Worm (Caenorhabditis elegans) whole organism, young adult: ENCODE measurements around the gene nsph-4.3.

Experiments used
- B0019.2 ChIP-seq: fragments of 200-800 bp; sonication (Bioruptor generic); conservative IDR thresholded peaks from 2 replicates; pipeline ENCODE4 v1.3.6; 2022; ENCODE audit warnings: missing genetic modification reagents, missing genetic modification characterization, missing compliant biosample characterization
- B0336.3 ChIP-seq: fragments of 200-800 bp; sonication (Bioruptor generic); IDR thresholded peaks from 2 replicates; pipeline ENCODE4 v1.3.6; 2022; ENCODE audit warnings: missing genetic modification characterization, missing compliant biosample characterization
- C06A6.2 ChIP-seq: fragments of 200-800 bp; sonication (Bioruptor generic); conservative IDR thresholded peaks from 2 replicates; pipeline ENCODE4 v1.3.6; 2022; ENCODE audit warnings: missing genetic modification characterization, missing compliant biosample characterization
- D2030.7 ChIP-seq: fragments of 200-800 bp; sonication (Bioruptor generic); IDR thresholded peaks from 2 replicates; pipeline ENCODE4 v1.3.6; 2022; ENCODE audit warnings: missing genetic modification reagents, missing genetic modification characterization, missing compliant biosample characterization
- F49E8.2 ChIP-seq: sonication (generic microtip); optimal IDR thresholded peaks from 3 replicates; lab custom pipeline; 2017; ENCODE audit warnings: missing genetic modification characterization, mild to moderate bottlenecking, missing compliant biosample characterization, antibody characterized with exemption, moderate library complexity; ENCODE audit not compliant: insufficient read depth
- F55B11.4 ChIP-seq: sonication (generic microtip); optimal IDR thresholded peaks from 2 replicates; lab custom pipeline; 2016; ENCODE audit warnings: missing compliant biosample characterization, missing genetic modification characterization, borderline replicate concordance; ENCODE audit not compliant: insufficient read depth
- F57A8.1 ChIP-seq: fragments of 200-800 bp; sonication (Bioruptor generic); optimal IDR thresholded peaks from 2 replicates; lab custom pipeline; 2018; ENCODE audit warnings: mild to moderate bottlenecking, missing genetic modification characterization, moderate library complexity, missing compliant biosample characterization
- F57C9.4 ChIP-seq: sonication (generic microtip); optimal IDR thresholded peaks from 2 replicates; lab custom pipeline; 2017; ENCODE audit warnings: mild to moderate bottlenecking, missing genetic modification characterization, missing compliant biosample characterization
- K12H6.12 ChIP-seq: fragments of 200-800 bp; sonication (Bioruptor generic); optimal IDR thresholded peaks from 2 replicates; lab custom pipeline; 2018; ENCODE audit warnings: mild to moderate bottlenecking, missing genetic modification characterization, missing compliant biosample characterization
- Y53G8AR.9 ChIP-seq: fragments of 200-800 bp; sonication (Bioruptor generic); conservative IDR thresholded peaks from 2 replicates; pipeline ENCODE4 v1.3.6; 2022; ENCODE audit warnings: missing genetic modification reagents, missing genetic modification characterization, missing compliant biosample characterization
- Y67H2A.10 ChIP-seq: fragments of 200-800 bp; sonication (Bioruptor generic); conservative IDR thresholded peaks from 2 replicates; pipeline ENCODE4 v1.3.6; 2022; ENCODE audit warnings: missing genetic modification reagents, missing genetic modification characterization, missing compliant biosample characterization
- bed-1 ChIP-seq: fragments of 200-800 bp; sonication (Bioruptor generic); IDR thresholded peaks from 2 replicates; pipeline ENCODE4 v1.3.6; 2022; ENCODE audit warnings: missing genetic modification reagents, missing genetic modification characterization, missing compliant biosample characterization
- ccch-3 ChIP-seq: fragments of 200-800 bp; sonication (Bioruptor generic); optimal IDR thresholded peaks from 2 replicates; lab custom pipeline; 2018; ENCODE audit warnings: mild to moderate bottlenecking, missing genetic modification characterization, missing compliant biosample characterization
- cebp-1 ChIP-seq, 2 experiments: fragments of 200-800 bp in 1 of 2; sonication (Bioruptor generic) in 1 of 2; sonication (generic microtip) in 1 of 2; IDR thresholded peaks in 1 of 2; optimal IDR thresholded peaks in 1 of 2; 2 replicates each; pipeline versions ENCODE4 v1.3.6 to Lab custom; 2017 to 2022; ENCODE audit warnings: missing compliant biosample characterization in 2 of 2, missing genetic modification characterization in 2 of 2, mild to moderate bottlenecking in 1 of 2, missing genetic modification reagents in 1 of 2, moderate library complexity in 1 of 2
- cebp-2 ChIP-seq: fragments of 200-800 bp; sonication (Bioruptor generic); IDR thresholded peaks from 2 replicates; pipeline ENCODE4 v1.3.6; 2022; ENCODE audit warnings: missing genetic modification characterization, missing compliant biosample characterization
- ceh-79 ChIP-seq: sonication (generic microtip); optimal IDR thresholded peaks from 2 replicates; lab custom pipeline; 2017; ENCODE audit warnings: mild to moderate bottlenecking, missing genetic modification characterization, missing compliant biosample characterization
- ceh-91 ChIP-seq: fragments of 200-800 bp; sonication (Bioruptor generic); IDR thresholded peaks from 2 replicates; pipeline ENCODE4 v1.3.6; 2022; ENCODE audit warnings: missing genetic modification reagents, missing genetic modification characterization, missing compliant biosample characterization
- dox-1 ChIP-seq: fragments of 200-800 bp; sonication (Bioruptor generic); IDR thresholded peaks from 2 replicates; pipeline ENCODE4 v1.3.6; 2022; ENCODE audit warnings: missing genetic modification reagents, missing genetic modification characterization, missing compliant biosample characterization
- dpl-1 ChIP-seq: fragments of 150-350 bp; optimal IDR thresholded peaks from 2 replicates; lab custom pipeline; 2014; ENCODE audit warnings: missing biosample characterization, missing genetic modification reagents, missing genetic modification characterization
- efl-1 ChIP-seq: fragments of 150-350 bp; optimal IDR thresholded peaks from 2 replicates; lab custom pipeline; 2014; ENCODE audit warnings: missing biosample characterization, missing genetic modification reagents, missing genetic modification characterization
- egl-18 ChIP-seq: fragments of 200-800 bp; sonication (Bioruptor generic); IDR thresholded peaks from 2 replicates; pipeline ENCODE4 v1.3.6; 2022; ENCODE audit warnings: missing genetic modification reagents, missing genetic modification characterization, missing compliant biosample characterization
- egrh-3 ChIP-seq: fragments of 200-800 bp; sonication (Bioruptor generic); IDR thresholded peaks from 2 replicates; pipeline ENCODE4 v1.3.6; 2022; ENCODE audit warnings: missing genetic modification reagents, missing genetic modification characterization, missing compliant biosample characterization
- ets-4 ChIP-seq: fragments of 200-800 bp; sonication (Bioruptor generic); optimal IDR thresholded peaks from 2 replicates; lab custom pipeline; 2018; ENCODE audit warnings: mild to moderate bottlenecking, missing genetic modification characterization, missing compliant biosample characterization
- hlh-26 ChIP-seq: fragments of 200-800 bp; sonication (Bioruptor generic); conservative IDR thresholded peaks from 2 replicates; pipeline ENCODE4 v1.3.6; 2022; ENCODE audit warnings: missing genetic modification reagents, missing genetic modification characterization, missing compliant biosample characterization
- hmg-20 ChIP-seq: fragments of 200-800 bp; sonication (Bioruptor generic); IDR thresholded peaks from 2 replicates; pipeline ENCODE4 v1.3.6; 2022; ENCODE audit warnings: missing genetic modification reagents, missing genetic modification characterization, missing compliant biosample characterization
- hsf-1 ChIP-seq: fragments of 200-800 bp; sonication (Bioruptor generic); IDR thresholded peaks from 2 replicates; pipeline ENCODE4 v1.3.6; 2022; ENCODE audit warnings: missing genetic modification reagents, missing genetic modification characterization, missing compliant biosample characterization
- let-607 ChIP-seq, 2 experiments: fragments of 200-800 bp in 1 of 2; sonication (Bioruptor generic) in 1 of 2; sonication (generic microtip) in 1 of 2; optimal IDR thresholded peaks; 2 replicates each; lab custom pipeline; 2016 to 2018; ENCODE audit warnings: mild to moderate bottlenecking in 2 of 2, missing compliant biosample characterization in 2 of 2, missing genetic modification characterization in 2 of 2, moderate library complexity in 2 of 2, missing genotype in 1 of 2
- lin-26 ChIP-seq: fragments of 200-800 bp; sonication (Bioruptor generic); IDR thresholded peaks from 2 replicates; pipeline ENCODE4 v1.3.6; 2022; ENCODE audit warnings: missing genetic modification reagents, missing genetic modification characterization, missing compliant biosample characterization
- madf-3 ChIP-seq: fragments of 200-800 bp; sonication (Bioruptor generic); IDR thresholded peaks from 2 replicates; pipeline ENCODE4 v1.3.6; 2022; ENCODE audit warnings: missing genetic modification reagents, missing genetic modification characterization, missing compliant biosample characterization
- madf-6 ChIP-seq: fragments of 200-800 bp; sonication (Bioruptor generic); IDR thresholded peaks from 2 replicates; pipeline ENCODE4 v1.3.6; 2022; ENCODE audit warnings: missing genetic modification reagents, missing genetic modification characterization, missing compliant biosample characterization
- madf-8 ChIP-seq: fragments of 200-800 bp; sonication (Bioruptor generic); conservative IDR thresholded peaks from 2 replicates; pipeline ENCODE4 v1.3.6; 2022; ENCODE audit warnings: missing genetic modification reagents, missing genetic modification characterization, missing compliant biosample characterization
- pbrm-1 ChIP-seq: fragments of 200-800 bp; sonication (Bioruptor generic); IDR thresholded peaks from 2 replicates; pipeline ENCODE4 v1.3.6; 2022; ENCODE audit warnings: missing genetic modification reagents, missing genetic modification characterization, missing compliant biosample characterization
- sdz-38 ChIP-seq: sonication (generic microtip); optimal IDR thresholded peaks from 2 replicates; lab custom pipeline; 2016; ENCODE audit warnings: missing genotype, missing genetic modification characterization, missing compliant biosample characterization
- snpc-1.3 ChIP-seq: sonication (generic microtip); optimal IDR thresholded peaks from 2 replicates; lab custom pipeline; 2017; ENCODE audit warnings: missing genetic modification characterization, mild to moderate bottlenecking, missing compliant biosample characterization, antibody characterized with exemption, moderate library complexity, missing genotype, missing genetic modification reagents; ENCODE audit not compliant: insufficient read depth
- snpc-3.4 ChIP-seq: sonication (generic microtip); optimal IDR thresholded peaks from 2 replicates; lab custom pipeline; 2017; ENCODE audit warnings: missing genetic modification characterization, mild to moderate bottlenecking, missing compliant biosample characterization, antibody characterized with exemption, moderate library complexity, missing genotype, missing genetic modification reagents
- unc-130 ChIP-seq: sonication (generic microtip); optimal IDR thresholded peaks from 2 replicates; lab custom pipeline; 2016; ENCODE audit warnings: missing genetic modification reagents, missing genetic modification characterization, missing compliant biosample characterization
- xnd-1 ChIP-seq: sonication (generic microtip); optimal IDR thresholded peaks from 2 replicates; lab custom pipeline; 2016; ENCODE audit warnings: missing genotype, missing genetic modification reagents, missing genetic modification characterization, missing compliant biosample characterization
- zfh-2 ChIP-seq: fragments of 200-800 bp; sonication (Bioruptor generic); conservative IDR thresholded peaks from 2 replicates; pipeline ENCODE4 v1.3.6; 2022; ENCODE audit warnings: missing genetic modification reagents, missing genetic modification characterization, missing compliant biosample characterization
- zim-3 ChIP-seq: sonication (generic microtip); optimal IDR thresholded peaks from 2 replicates; lab custom pipeline; 2017; ENCODE audit warnings: mild to moderate bottlenecking, missing genetic modification characterization, moderate library complexity, missing compliant biosample characterization
- ztf-22 ChIP-seq: fragments of 200-800 bp; sonication (Bioruptor generic); optimal IDR thresholded peaks from 2 replicates; lab custom pipeline; 2018; ENCODE audit warnings: mild to moderate bottlenecking, missing genetic modification characterization, moderate library complexity, missing compliant biosample characterization
- ztf-28 ChIP-seq: fragments of 200-800 bp; sonication (Bioruptor generic); IDR thresholded peaks from 2 replicates; pipeline ENCODE4 v1.3.6; 2022; ENCODE audit warnings: missing genetic modification reagents, missing genetic modification characterization, missing compliant biosample characterization

The nsph-4.3 gene

ce11 chrIII:7609168-7609567 lies at the start of gene nsph-4.3:
Gene nsph-4.3, minus strand, starts transcription at chrIII:7609268.
- TF ChIP-seq dox-1 (GFP tag; lab: Robert Waterston, UW), result no peak

ce11 chrIII:7656474-7656873 lies 47.4 kb upstream of the nsph-4.3 start, which contains the start of gene ZK783.7:
Gene ZK783.7, plus strand, starts transcription at chrIII:7656719.
- TF ChIP-seq sdz-38 (tag; lab: Kevin White, UChicago) (no peak), ceh-91 (GFP tag; lab: Robert Waterston, UW) (no peak), dox-1 (GFP tag; lab: Robert Waterston, UW) (no peak), unc-130 (GFP tag; lab: Kevin White, UChicago) (no peak), F49E8.2 (tag; lab: Kevin White, UChicago) (no peak), Y53G8AR.9 (no peak), ccch-3 (no peak), hlh-26 (GFP tag; lab: Robert Waterston, UW) (no peak), C06A6.2 (GFP tag; lab: Robert Waterston, UW) (no peak), efl-1 (GFP tag; lab: Kevin White, UChicago) (no peak), xnd-1 (tag; lab: Kevin White, UChicago) (no peak), madf-6 (GFP tag; lab: Robert Waterston, UW) (no peak), pbrm-1 (GFP tag; lab: Robert Waterston, UW) (no peak), ceh-79 (tag; lab: Kevin White, UChicago) (no peak), Y67H2A.10 (GFP tag; lab: Robert Waterston, UW) (no peak), let-607 (tag; optimal IDR thresholded peaks at IDR 0.05; lab: Kevin White, UChicago) (no peak), zfh-2 (GFP tag; lab: Robert Waterston, UW) (no peak), hmg-20 (GFP tag; lab: Robert Waterston, UW) (no peak), B0019.2 (GFP tag; lab: Robert Waterston, UW) (no peak)

ce11 chrIII:7655932-7656331 lies 46.9 kb upstream of the nsph-4.3 start, which contains the start of gene baz-2:
Gene baz-2, minus strand, starts transcription at chrIII:7656032.
- no peak for TF ChIP-seq zfh-2 (GFP tag; lab: Robert Waterston, UW)
- TF ChIP-seq hsf-1 (GFP tag; lab: Robert Waterston, UW), result no peak
- TF ChIP-seq lin-26 (GFP tag; lab: Robert Waterston, UW), result no peak
- no peak for TF ChIP-seq zim-3 (tag; lab: Kevin White, UChicago)
- no peak for TF ChIP-seq F57C9.4 (tag; lab: Kevin White, UChicago)
- no peak for TF ChIP-seq madf-8 (GFP tag; lab: Robert Waterston, UW)
- no peak for TF ChIP-seq cebp-2 (GFP tag; lab: Robert Waterston, UW)
- TF ChIP-seq K12H6.12, result no peak
- no peak for TF ChIP-seq egl-18 (GFP tag; lab: Robert Waterston, UW)
- TF ChIP-seq B0336.3, result no peak
- no peak for TF ChIP-seq ceh-79 (tag; lab: Kevin White, UChicago)
- TF ChIP-seq cebp-1 (GFP tag; IDR thresholded peaks at IDR 0.05; lab: Robert Waterston, UW), result no peak
- no peak for TF ChIP-seq cebp-1 (tag; optimal IDR thresholded peaks at IDR 0.05; lab: Kevin White, UChicago)
- TF ChIP-seq dpl-1, result no peak
- TF ChIP-seq madf-3, result no peak
- no peak for TF ChIP-seq F55B11.4 (tag; lab: Kevin White, UChicago)
- TF ChIP-seq, all 124 proteins: peak for 0

- TF ChIP-seq snpc-3.4 (tag; lab: Kevin White, UChicago), result no peak
- no peak for TF ChIP-seq ztf-28 (GFP tag; lab: Robert Waterston, UW)
- 0 out of 2 replicates have a peak, but pooled peaks have one; percentile 28 for TF ChIP-seq lin-26 (GFP tag; lab: Robert Waterston, UW)
- no peak for TF ChIP-seq dpl-1
- no peak for TF ChIP-seq bed-1 (GFP tag; lab: Robert Waterston, UW)
- no peak for TF ChIP-seq ztf-22 (GFP tag; lab: Kevin White, UChicago)
- 0 out of 2 replicates have a peak, but pooled peaks have one; percentile 18 for TF ChIP-seq egrh-3 (GFP tag; lab: Robert Waterston, UW)
- no peak for TF ChIP-seq D2030.7 (GFP tag; lab: Robert Waterston, UW)
- TF ChIP-seq ceh-79 (tag; lab: Kevin White, UChicago), result no peak
- TF ChIP-seq snpc-1.3 (tag; lab: Kevin White, UChicago), result no peak
- TF ChIP-seq F57A8.1 (GFP tag; lab: Kevin White, UChicago), result no peak
- peak; percentile 53 for TF ChIP-seq zfh-2 (GFP tag; lab: Robert Waterston, UW)
- TF ChIP-seq ets-4 (GFP tag; lab: Kevin White, UChicago), result no peak
These were observed 46.4 kb upstream of the nsph-4.3 start for ce11 chrIII:7655498-7655897.
